Worm (Caenorhabditis elegans) whole organism, L2 larva: ENCODE measurements around the gene cutl-21.

Experiments
- C34F6.9 ChIP-seq: fragments of 150-350 bp; optimal IDR thresholded peaks from 2 replicates; lab custom pipeline; 2014; ENCODE audit warnings: missing biosample characterization, missing genetic modification characterization
- F13H6.1 ChIP-seq: sonication (generic microtip); optimal IDR thresholded peaks from 2 replicates; lab custom pipeline; 2016; ENCODE audit warnings: missing genetic modification characterization, missing compliant biosample characterization
- R02D3.7 ChIP-seq: fragments of 150-350 bp; optimal IDR thresholded peaks from 2 replicates; lab custom pipeline; 2014; ENCODE audit warnings: missing biosample characterization, missing genetic modification characterization
- Y55F3AM.14 ChIP-seq: fragments of 200-800 bp; sonication (Bioruptor generic); optimal IDR thresholded peaks from 2 replicates; lab custom pipeline; 2018; ENCODE audit warnings: mild to moderate bottlenecking, missing genetic modification characterization, missing compliant biosample characterization
- ZK546.5 ChIP-seq: sonication (generic microtip); optimal IDR thresholded peaks from 2 replicates; lab custom pipeline; 2017; ENCODE audit warnings: missing biosample characterization, missing genetic modification characterization
- alr-1 ChIP-seq: fragments of 150-350 bp; optimal IDR thresholded peaks from 2 replicates; lab custom pipeline; 2014; ENCODE audit warnings: missing biosample characterization, missing genetic modification characterization
- aly-2 ChIP-seq: fragments of 150-350 bp; optimal IDR thresholded peaks from 2 replicates; lab custom pipeline; 2014; ENCODE audit warnings: missing biosample characterization, missing genetic modification characterization
- ama-1 ChIP-seq: fragments of 150-350 bp; optimal IDR thresholded peaks from 2 replicates; lab custom pipeline; 2018; ENCODE audit warnings: inconsistent platforms
- blmp-1 ChIP-seq: sonication (generic microtip); optimal IDR thresholded peaks from 2 replicates; lab custom pipeline; 2017; ENCODE audit warnings: missing genetic modification characterization, mild to moderate bottlenecking, missing compliant biosample characterization, antibody characterized with exemption, moderate library complexity; ENCODE audit not compliant: insufficient read depth
- ceh-16 ChIP-seq: fragments of 150-350 bp; optimal IDR thresholded peaks from 2 replicates; lab custom pipeline; 2014; ENCODE audit warnings: missing biosample characterization, missing genetic modification characterization
- ceh-82 ChIP-seq: fragments of 150-350 bp; optimal IDR thresholded peaks from 2 replicates; lab custom pipeline; 2014; ENCODE audit warnings: missing biosample characterization, missing genetic modification characterization
- crh-2 ChIP-seq: sonication (generic microtip); optimal IDR thresholded peaks from 2 replicates; lab custom pipeline; 2017; ENCODE audit warnings: missing biosample characterization, missing genetic modification characterization
- dmd-4 ChIP-seq: sonication (generic microtip); optimal IDR thresholded peaks from 2 replicates; lab custom pipeline; 2017; ENCODE audit warnings: missing biosample characterization, missing genetic modification characterization
- egl-27 ChIP-seq: sonication (generic microtip); optimal IDR thresholded peaks from 3 replicates; lab custom pipeline; 2017; ENCODE audit warnings: missing biosample characterization, missing genetic modification reagents, missing genetic modification characterization
- elt-1 ChIP-seq: fragments of 150-350 bp; optimal IDR thresholded peaks from 2 replicates; lab custom pipeline; 2014; ENCODE audit warnings: missing biosample characterization, missing genetic modification characterization
- fos-1 ChIP-seq: fragments of 150-350 bp; optimal IDR thresholded peaks from 2 replicates; lab custom pipeline; 2014; ENCODE audit warnings: missing biosample characterization, missing genetic modification characterization
- gmeb-1 ChIP-seq: fragments of 150-350 bp; optimal IDR thresholded peaks from 2 replicates; lab custom pipeline; 2014; ENCODE audit warnings: missing biosample characterization, missing genetic modification characterization
- lin-11 ChIP-seq: fragments of 150-350 bp; sonication (generic microtip); optimal IDR thresholded peaks from 2 replicates; lab custom pipeline; 2014; ENCODE audit warnings: missing biosample characterization, missing genetic modification characterization, inconsistent platforms, mixed read lengths
- lin-13 ChIP-seq: fragments of 150-350 bp; optimal IDR thresholded peaks from 2 replicates; lab custom pipeline; 2014; ENCODE audit warnings: missing biosample characterization, missing genetic modification reagents, missing genetic modification characterization
- lin-39 ChIP-seq: fragments of 150-350 bp; optimal IDR thresholded peaks from 2 replicates; lab custom pipeline; 2014; ENCODE audit warnings: missing biosample characterization, missing genetic modification reagents, missing genetic modification characterization
- lsy-2 ChIP-seq, 2 experiments: fragments of 150-350 bp in 1 of 2; sonication (generic microtip) in 1 of 2; optimal IDR thresholded peaks; 2 replicates each; lab custom pipeline; 2014 to 2017; ENCODE audit warnings: missing biosample characterization in 2 of 2, missing genetic modification characterization in 2 of 2
- mab-5 ChIP-seq: fragments of 150-350 bp; optimal IDR thresholded peaks from 2 replicates; lab custom pipeline; 2014; ENCODE audit warnings: missing biosample characterization, missing genetic modification characterization
- mbf-1 ChIP-seq: sonication (generic microtip); optimal IDR thresholded peaks from 2 replicates; lab custom pipeline; 2017; ENCODE audit warnings: missing biosample characterization, missing genetic modification characterization
- mdl-1 ChIP-seq, 2 experiments: fragments of 150-350 bp in 1 of 2; sonication (generic microtip) in 1 of 2; optimal IDR thresholded peaks; 2 replicates each; lab custom pipeline; 2017; ENCODE audit warnings: missing biosample characterization in 2 of 2, missing genetic modification characterization in 2 of 2
- nhr-10 ChIP-seq: sonication (generic microtip); optimal IDR thresholded peaks from 2 replicates; lab custom pipeline; 2017; ENCODE audit warnings: missing biosample characterization, missing genetic modification characterization
- nhr-11 ChIP-seq: fragments of 150-350 bp; optimal IDR thresholded peaks from 2 replicates; lab custom pipeline; 2014; ENCODE audit warnings: missing biosample characterization, missing genetic modification characterization
- nhr-12 ChIP-seq: fragments of 150-350 bp; optimal IDR thresholded peaks from 2 replicates; lab custom pipeline; 2014; ENCODE audit warnings: missing biosample characterization, missing genetic modification characterization
- nhr-129 ChIP-seq: fragments of 150-350 bp; optimal IDR thresholded peaks from 2 replicates; lab custom pipeline; 2014; ENCODE audit warnings: missing biosample characterization, missing genetic modification characterization
- nhr-21 ChIP-seq: fragments of 150-350 bp; optimal IDR thresholded peaks from 2 replicates; lab custom pipeline; 2014; ENCODE audit warnings: missing biosample characterization, missing genetic modification characterization
- nhr-23 ChIP-seq: fragments of 150-350 bp; optimal IDR thresholded peaks from 2 replicates; lab custom pipeline; 2014; ENCODE audit warnings: missing biosample characterization, missing genetic modification reagents, missing genetic modification characterization
- nhr-237 ChIP-seq: fragments of 150-350 bp; optimal IDR thresholded peaks from 2 replicates; lab custom pipeline; 2014; ENCODE audit warnings: missing biosample characterization, missing genetic modification characterization
- nhr-25 ChIP-seq: fragments of 150-350 bp; sonication (generic microtip); optimal IDR thresholded peaks from 3 replicates; lab custom pipeline; 2014; ENCODE audit warnings: missing biosample characterization, missing genetic modification characterization
- nhr-6 ChIP-seq: fragments of 150-350 bp; optimal IDR thresholded peaks from 2 replicates; lab custom pipeline; 2014; ENCODE audit warnings: missing biosample characterization, missing genetic modification characterization
- nhr-77 ChIP-seq: fragments of 150-350 bp; optimal IDR thresholded peaks from 2 replicates; lab custom pipeline; 2014; ENCODE audit warnings: missing biosample characterization, missing genetic modification characterization
- peb-1 ChIP-seq: fragments of 150-350 bp; optimal IDR thresholded peaks from 2 replicates; lab custom pipeline; 2014; ENCODE audit warnings: missing biosample characterization, missing genetic modification characterization
- sem-4 ChIP-seq: fragments of 150-350 bp; optimal IDR thresholded peaks from 2 replicates; lab custom pipeline; 2014; ENCODE audit warnings: missing biosample characterization, missing genetic modification reagents, missing genetic modification characterization
- skn-1 ChIP-seq: sonication (generic microtip); optimal IDR thresholded peaks from 2 replicates; lab custom pipeline; 2017; ENCODE audit warnings: missing biosample characterization, missing genetic modification characterization
- sma-3 ChIP-seq: sonication (generic microtip); optimal IDR thresholded peaks from 2 replicates; lab custom pipeline; 2016; ENCODE audit warnings: missing genetic modification reagents, missing genetic modification characterization, missing compliant biosample characterization
- sma-9 ChIP-seq, 2 experiments: fragments of 150-350 bp in 1 of 2; sonication (generic microtip) in 1 of 2; optimal IDR thresholded peaks; 2 replicates each; lab custom pipeline; 2014 to 2016; ENCODE audit warnings: missing genetic modification characterization in 2 of 2, mild to moderate bottlenecking in 1 of 2, missing biosample characterization in 1 of 2, missing compliant biosample characterization in 1 of 2, missing genetic modification reagents in 1 of 2, moderate library complexity in 1 of 2
- snpc-4 ChIP-seq: fragments of 150-350 bp; optimal IDR thresholded peaks from 2 replicates; lab custom pipeline; 2014; ENCODE audit warnings: missing biosample characterization, missing genetic modification characterization
- unc-39 ChIP-seq: fragments of 150-350 bp; optimal IDR thresholded peaks from 2 replicates; lab custom pipeline; 2014; ENCODE audit warnings: missing biosample characterization, missing genetic modification characterization
- unc-55 ChIP-seq: fragments of 150-350 bp; sonication (generic microtip); optimal IDR thresholded peaks from 3 replicates; lab custom pipeline; 2014; ENCODE audit warnings: missing biosample characterization, missing genetic modification reagents, missing genetic modification characterization
- unc-62 ChIP-seq: fragments of 150-350 bp; optimal IDR thresholded peaks from 2 replicates; lab custom pipeline; 2014; ENCODE audit warnings: missing biosample characterization, missing genetic modification reagents, missing genetic modification characterization
- zag-1 ChIP-seq: fragments of 150-350 bp; optimal IDR thresholded peaks from 2 replicates; lab custom pipeline; 2014; ENCODE audit warnings: missing biosample characterization, missing genetic modification characterization
- ztf-1 ChIP-seq: fragments of 200-800 bp; sonication (Bioruptor generic); conservative IDR thresholded peaks from 2 replicates; pipeline ENCODE4 v1.3.6; 2022; ENCODE audit warnings: missing genetic modification characterization, missing compliant biosample characterization
- ztf-11 ChIP-seq: sonication (generic microtip); optimal IDR thresholded peaks from 2 replicates; lab custom pipeline; 2017; ENCODE audit warnings: missing biosample characterization, missing genetic modification characterization
- ztf-4 ChIP-seq: fragments of 150-350 bp; optimal IDR thresholded peaks from 2 replicates; lab custom pipeline; 2014; ENCODE audit warnings: missing biosample characterization, missing genetic modification characterization

Gene cutl-21

ce11 chrX:977958-978686 lies 26.0 kb upstream of the cutl-21 start, which contains the start of gene abhd-3.2:
Gene abhd-3.2 (minus strand): TSS chrX:978008.
- TF ChIP-seq nhr-12 (tag; lab: Kevin White, UChicago) (no peak), nhr-25 (no peak), nhr-6 (tag; lab: Kevin White, UChicago) (no peak), nhr-129 (peak; percentile 15), unc-55 (no peak), nhr-77 (tag; lab: Kevin White, UChicago) (no peak), crh-2 (tag; lab: Kevin White, UChicago) (peak; percentile 75), unc-62 (no peak), lin-13 (no peak), ztf-1 (GFP tag; lab: Robert Waterston, UW) (no peak), ztf-11 (tag; lab: Kevin White, UChicago) (no peak), ama-1 (no peak), fos-1 (tag; lab: Kevin White, UChicago) (peak; percentile 99), sem-4 (tag; lab: Kevin White, UChicago) (no peak), Y55F3AM.14 (GFP tag; lab: Kevin White, UChicago) (no peak), gmeb-1 (peak; percentile 65), snpc-4 (tag; lab: Kevin White, UChicago) (no peak), ztf-4 (tag; lab: Kevin White, UChicago) (no peak), alr-1 (tag; lab: Kevin White, UChicago) (no peak), nhr-11 (tag; lab: Kevin White, UChicago) (no peak), nhr-21 (peak; percentile 17), sma-9 (GFP tag; optimal IDR thresholded peaks at IDR 0.05; lab: Kevin White, UChicago) (peak; percentile 90), sma-9 (tag; optimal IDR thresholded peaks at IDR 0.05; lab: Kevin White, UChicago) (no peak), aly-2 (tag; lab: Kevin White, UChicago) (no peak), elt-1 (tag; lab: Kevin White, UChicago) (no peak), mbf-1 (tag; lab: Kevin White, UChicago) (no peak), R02D3.7 (tag; lab: Kevin White, UChicago) (no peak), dmd-4 (tag; lab: Kevin White, UChicago) (no peak), lin-11 (no peak), mdl-1 (tag; optimal IDR thresholded peaks at IDR 0.05; lab: Kevin White, UChicago) (peak in 1 of 2 experiments; percentile 11), mab-5 (tag; lab: Kevin White, UChicago) (no peak), ZK546.5 (no peak), blmp-1 (tag; lab: Kevin White, UChicago) (peak; percentile 56), nhr-237 (tag; lab: Kevin White, UChicago) (no peak), C34F6.9 (tag; lab: Kevin White, UChicago) (no peak), zag-1 (no peak), skn-1 (no peak), ceh-16 (tag; lab: Kevin White, UChicago) (no peak), nhr-10 (no peak), lin-39 (tag; lab: Kevin White, UChicago) (no peak), ceh-82 (no peak), nhr-23 (tag; lab: Kevin White, UChicago) (no peak), unc-39 (no peak), lsy-2 (tag; optimal IDR thresholded peaks at IDR 0.05; lab: Kevin White, UChicago) (no peak), sma-3 (GFP tag; lab: Kevin White, UChicago) (peak; percentile 51), egl-27 (tag; lab: Kevin White, UChicago) (peak; percentile 67), F13H6.1 (tag; lab: Kevin White, UChicago) (peak; percentile 3), peb-1 (tag; lab: Kevin White, UChicago) (no peak)
